Worm (Caenorhabditis elegans): ENCODE measurements around the gene fbxa-126.

Gene fbxa-126

ce11 chrIV:14326694-14327298 lies 5.2 kb upstream of the fbxa-126 start (continued):
- TF ChIP-seq zfp-3 (GFP tag; conservative IDR thresholded peaks at IDR 0.05) (peak; percentile 66; the same call in 1 of the 2 replicates), F49E8.2 (tag; optimal IDR thresholded peaks at IDR 0.05; ENCODE audit: borderline replicate concordance) (peak; percentile 96), nhr-42 (GFP tag; IDR thresholded peaks at IDR 0.05) (peak; percentile 80), hif-1 (tag; optimal IDR thresholded peaks at IDR 0.05) (peak in 1 of 2 experiments; percentile 7), sdz-12 (GFP tag; optimal IDR thresholded peaks at IDR 0.05) (no peak), mxl-3 (GFP tag; optimal IDR thresholded peaks at IDR 0.05) (peak; percentile 87), ces-1 (GFP tag; optimal IDR thresholded peaks at IDR 0.05) (no peak), nhr-10 (tag; optimal IDR thresholded peaks at IDR 0.05) (no peak), lin-15B (tag; optimal IDR thresholded peaks at IDR 0.05) (no peak), mes-2 (tag; optimal IDR thresholded peaks at IDR 0.05; ENCODE audit: poor library complexity, severe bottlenecking) (peak; percentile 87), mdt-29 (GFP tag; IDR thresholded peaks at IDR 0.05) (peak; percentile 95), daf-19 (GFP tag; conservative IDR thresholded peaks at IDR 0.05) (0 out of 2 replicates have a peak, but pooled peaks have one; percentile 73), saeg-2 (GFP tag; IDR thresholded peaks at IDR 0.05) (peak; percentile 48; the same call in 1 of the 2 replicates), mxl-2 (GFP tag; conservative IDR thresholded peaks at IDR 0.05) (0 out of 2 replicates have a peak, but pooled peaks have one; percentile 5), aly-2 (tag; optimal IDR thresholded peaks at IDR 0.05) (no peak), gei-8 (GFP tag; optimal IDR thresholded peaks at IDR 0.05) (peak; percentile 47)

ce11 chrIV:14326283-14326682 lies 4.7 kb upstream of the fbxa-126 start, which contains the start of gene fbxa-83:
fbxa-83 (minus strand) TSS chrIV:14326383.
- TF ChIP-seq php-3 (GFP tag; IDR thresholded peaks at IDR 0.05) (no peak), madf-5 (GFP tag; IDR thresholded peaks at IDR 0.05) (no peak), duxl-1 (tag; optimal IDR thresholded peaks at IDR 0.05; ENCODE audit: poor library complexity) (no peak), lim-7 (GFP tag; IDR thresholded peaks at IDR 0.05) (no peak), nhr-76 (tag; optimal IDR thresholded peaks at IDR 0.05) (no peak), madf-9 (GFP tag; conservative IDR thresholded peaks at IDR 0.05) (no peak), nhr-77 (tag; optimal IDR thresholded peaks at IDR 0.05) (no peak), nhr-102 (tag; optimal IDR thresholded peaks at IDR 0.05) (no peak), ctbp-1 (GFP tag; IDR thresholded peaks at IDR 0.05) (no peak), nhr-28 (tag; optimal IDR thresholded peaks at IDR 0.05) (no peak), snpc-4 (tag; optimal IDR thresholded peaks at IDR 0.05) (no peak), Y48G9A.11 (GFP tag; IDR thresholded peaks at IDR 0.05) (no peak), daf-19 (GFP tag; conservative IDR thresholded peaks at IDR 0.05) (no peak), daf-16 (GFP tag; optimal IDR thresholded peaks at IDR 0.05) (no peak), daf-16 (tag; optimal IDR thresholded peaks at IDR 0.05) (no peak), mxl-3 (GFP tag; optimal IDR thresholded peaks at IDR 0.05) (no peak), nhr-6 (tag; optimal IDR thresholded peaks at IDR 0.05) (no peak), ceh-44 (GFP tag; IDR thresholded peaks at IDR 0.05) (no peak)

ce11 chrIV:14318054-14318453 lies 3.5 kb downstream of the fbxa-126 start:
- TF ChIP-seq nhr-111 (GFP tag; optimal IDR thresholded peaks at IDR 0.05), result no peak
- peak; percentile 59 for TF ChIP-seq snpc-1.2 (GFP tag; IDR thresholded peaks at IDR 0.05)
- TF ChIP-seq Y75B8A.6 (GFP tag; IDR thresholded peaks at IDR 0.05), result no peak
- TF ChIP-seq ctbp-1 (GFP tag; IDR thresholded peaks at IDR 0.05), result no peak
- TF ChIP-seq F26F4.8 (GFP tag; conservative IDR thresholded peaks at IDR 0.05), result no peak
- no peak for TF ChIP-seq T20F7.1 (GFP tag; optimal IDR thresholded peaks at IDR 0.05)

All from whole organism, L4 larva.